Fruit fly (Drosophila melanogaster): ENCODE measurements around the gene Rheb.

The Rheb gene

dm6 chr3R:5568590-5568989 lies at the start of gene Rheb, which contains the start of gene CG2931 (continued):
- TF ChIP-seq Chrac-16 (GFP tag; optimal IDR thresholded peaks at IDR 0.05), result peak; percentile 67
- TF ChIP-seq CrebB (tag; optimal IDR thresholded peaks at IDR 0.05), result peak; percentile 14
- peak; percentile 74 for TF ChIP-seq vvl (GFP tag; IDR thresholded peaks at IDR 0.05)
- TF ChIP-seq gro (GFP tag; optimal IDR thresholded peaks at IDR 0.05), result peak; percentile 44
- peak; percentile 2 for TF ChIP-seq cg (GFP tag; optimal IDR thresholded peaks at IDR 0.05)
- peak; percentile 89 for TF ChIP-seq trem (tag; optimal IDR thresholded peaks at IDR 0.05)
- TF ChIP-seq Fer2 (tag; optimal IDR thresholded peaks at IDR 0.05), result peak; percentile 34
- TF ChIP-seq Lpt (GFP tag; optimal IDR thresholded peaks at IDR 0.05), result no peak
- TF ChIP-seq CG11398 (GFP tag; optimal IDR thresholded peaks at IDR 0.05), result no peak
- TF ChIP-seq Dfd (GFP tag; optimal IDR thresholded peaks at IDR 0.05), result no peak
- TF ChIP-seq CG13123 (GFP tag; optimal IDR thresholded peaks at IDR 0.05), result peak; percentile 48
- TF ChIP-seq hth (optimal IDR thresholded peaks at IDR 0.05), result no peak
- peak; percentile 63 for TF ChIP-seq CG14014 (GFP tag; IDR thresholded peaks at IDR 0.05)
- peak; percentile 79 for TF ChIP-seq Doc3 (GFP tag; IDR thresholded peaks at IDR 0.05; ENCODE audit: partially characterized antibody)
- peak; percentile 65; the same call in 2 of the 3 replicates for TF ChIP-seq Aef1 (GFP tag; IDR thresholded peaks at IDR 0.05)
- TF ChIP-seq gt (GFP tag; IDR thresholded peaks at IDR 0.05), result no peak
- no peak for TF ChIP-seq wek (GFP tag; optimal IDR thresholded peaks at IDR 0.05)
- TF ChIP-seq sim (GFP tag; IDR thresholded peaks at IDR 0.05), result no peak
- peak; percentile 82 for TF ChIP-seq CG1024 (GFP tag; IDR thresholded peaks at IDR 0.05)
- TF ChIP-seq Antp (GFP tag; optimal IDR thresholded peaks at IDR 0.05), result peak; percentile 28
- peak; percentile 92 for TF ChIP-seq CG9797 (GFP tag; optimal IDR thresholded peaks at IDR 0.05)
- TF ChIP-seq slou (GFP tag; optimal IDR thresholded peaks at IDR 0.05), result peak; percentile 62
- TF ChIP-seq Camta (GFP tag; optimal IDR thresholded peaks at IDR 0.05), result peak; percentile 51
- TF ChIP-seq CG11456 (GFP tag; IDR thresholded peaks at IDR 0.05), result 0 out of 3 replicates have a peak, but pooled peaks have one; percentile 28
- peak; percentile 58 for TF ChIP-seq CG7839 (tag; optimal IDR thresholded peaks at IDR 0.05)
- peak; percentile 63 for TF ChIP-seq CG13894 (tag; optimal IDR thresholded peaks at IDR 0.05)
- TF ChIP-seq CG18599 (GFP tag; optimal IDR thresholded peaks at IDR 0.05), result peak; percentile 37
- no peak for TF ChIP-seq repo (GFP tag; optimal IDR thresholded peaks at IDR 0.05)
- TF ChIP-seq chinmo (GFP tag; IDR thresholded peaks at IDR 0.05; ENCODE audit: partially characterized antibody), result no peak
- TF ChIP-seq CG12071 (GFP tag; optimal IDR thresholded peaks at IDR 0.05), result no peak
- TF ChIP-seq CG9437 (GFP tag; optimal IDR thresholded peaks at IDR 0.05), result peak; percentile 5
- TF ChIP-seq CG4854 (GFP tag; optimal IDR thresholded peaks at IDR 0.05), result peak; percentile 27
- peak; percentile 68 for TF ChIP-seq CG34224 (GFP tag; IDR thresholded peaks at IDR 0.05; ENCODE audit: partially characterized antibody)
- TF ChIP-seq CG15479 (GFP tag; optimal IDR thresholded peaks at IDR 0.05), result peak; percentile 51
- no peak for TF ChIP-seq CG6854 (GFP tag; optimal IDR thresholded peaks at IDR 0.05)
- no peak for TF ChIP-seq gsb (GFP tag; IDR thresholded peaks at IDR 0.05)
- TF ChIP-seq al (GFP tag; IDR thresholded peaks at IDR 0.05), result peak; percentile 45; the same call in 1 of the 2 replicates
- TF ChIP-seq wor (GFP tag; IDR thresholded peaks at IDR 0.05), result no peak
- peak; percentile 60 for TF ChIP-seq CG6791 (GFP tag; IDR thresholded peaks at IDR 0.05; ENCODE audit: partially characterized antibody)
- no peak for TF ChIP-seq CG7745 (tag; optimal IDR thresholded peaks at IDR 0.05)
- TF ChIP-seq H15 (GFP tag; IDR thresholded peaks at IDR 0.05), result 0 out of 3 replicates have a peak, but pooled peaks have one; percentile 40
- no peak for TF ChIP-seq scrt (GFP tag; optimal IDR thresholded peaks at IDR 0.05)
- peak; percentile 84 for TF ChIP-seq knrl (GFP tag; IDR thresholded peaks at IDR 0.05; ENCODE audit: partially characterized antibody)
- TF ChIP-seq CG7271 (tag; optimal IDR thresholded peaks at IDR 0.05), result peak; percentile 57
- TF ChIP-seq Rfx (GFP tag; IDR thresholded peaks at IDR 0.05), result peak; percentile 81
- TF ChIP-seq CG8765 (GFP tag; IDR thresholded peaks at IDR 0.05), result no peak
- peak; percentile 54 for TF ChIP-seq Adf1 (GFP tag; IDR thresholded peaks at IDR 0.05)
- peak; percentile 87 for TF ChIP-seq stwl (tag; optimal IDR thresholded peaks at IDR 0.05)
- peak; percentile 61 for TF ChIP-seq CG31441 (GFP tag; IDR thresholded peaks at IDR 0.05)
- no peak for TF ChIP-seq Drgx (GFP tag; IDR thresholded peaks at IDR 0.05)
- TF ChIP-seq mirr (GFP tag; optimal IDR thresholded peaks at IDR 0.05), result no peak
